Fruit fly (Drosophila melanogaster): ENCODE measurements around the gene usp.

The usp gene

DNA sequence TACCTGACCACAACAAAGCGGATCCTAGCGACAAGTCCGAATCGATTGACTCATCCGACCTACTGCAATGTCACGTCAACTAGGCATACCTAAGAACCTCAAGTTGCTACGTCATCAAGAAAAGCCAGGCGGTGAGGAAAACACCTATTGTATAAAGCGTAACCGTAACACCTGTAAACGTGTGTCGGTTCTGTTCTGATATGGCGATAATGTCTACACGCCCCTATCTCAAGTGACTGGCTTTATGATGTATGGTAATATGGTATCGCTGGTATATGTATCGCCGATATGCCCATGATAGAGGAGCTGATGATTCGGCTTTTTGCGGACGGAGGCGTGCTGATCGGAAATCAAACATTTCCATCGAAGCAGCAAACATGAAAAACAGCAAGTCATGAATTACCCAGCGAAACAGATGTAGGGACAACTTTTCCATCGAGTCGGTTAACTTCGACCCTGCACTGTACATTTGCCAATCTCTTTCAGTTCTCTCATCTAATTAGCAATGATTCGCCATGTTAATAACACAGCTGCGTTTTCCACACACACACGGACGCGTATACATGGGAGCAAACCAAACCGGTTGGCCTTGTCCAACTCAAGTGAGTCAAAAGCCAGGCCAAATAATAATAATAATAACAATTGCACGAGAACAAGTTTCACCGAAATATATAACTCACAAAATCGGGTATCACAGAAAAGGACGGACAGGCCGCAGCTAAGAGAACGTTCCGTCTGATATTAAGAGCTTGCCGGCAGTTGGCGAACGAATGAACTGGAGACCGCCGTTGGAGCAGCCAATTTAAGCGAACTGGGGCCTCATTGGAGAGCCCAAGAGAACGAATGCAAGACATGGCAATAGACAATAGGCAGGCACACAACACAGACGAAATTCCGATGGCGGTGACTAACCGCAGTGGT, 27.9 kb upstream of the usp start:
- TF ChIP-seq CG8478 (optimal IDR thresholded peaks at IDR 0.05) = no peak
- TF ChIP-seq CTCF (optimal IDR thresholded peaks at IDR 0.05) = no peak

DNA sequence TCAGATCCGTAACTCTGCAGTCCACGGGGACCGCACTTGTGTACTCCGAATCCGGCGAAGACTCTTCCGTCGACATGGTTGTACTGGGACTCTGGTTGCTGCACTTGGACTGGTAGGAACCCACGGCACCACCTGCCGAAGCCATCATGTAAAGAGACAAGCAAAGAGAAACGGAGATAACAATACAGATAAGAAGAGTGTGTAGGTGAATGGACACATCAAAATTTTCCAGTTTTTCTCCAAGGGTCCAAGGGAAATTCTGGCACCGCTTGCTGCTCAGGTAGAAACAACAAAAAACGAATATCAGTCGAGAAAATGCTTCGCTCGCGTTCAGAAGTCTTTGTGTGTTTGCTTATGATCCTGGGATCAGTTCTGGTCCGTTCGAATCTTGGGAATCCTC, 26.2 kb upstream of the usp start, which contains the start of gene CG4194:
CG4194 (plus strand) TSS at position 301 of the 400 bp plus-strand sequence.
- no peak for TF ChIP-seq CG8478 (optimal IDR thresholded peaks at IDR 0.05)
- no peak for TF ChIP-seq CTCF (optimal IDR thresholded peaks at IDR 0.05)

dm6 chrX:2066259-2066658, 24.1 kb upstream of the usp start, which contains the start of gene CG14054:
TSS of gene CG14054 (minus strand) at chrX:2066359.
- TF ChIP-seq CTCF (optimal IDR thresholded peaks at IDR 0.05) (no peak), CG8478 (optimal IDR thresholded peaks at IDR 0.05) (no peak)

DNA sequence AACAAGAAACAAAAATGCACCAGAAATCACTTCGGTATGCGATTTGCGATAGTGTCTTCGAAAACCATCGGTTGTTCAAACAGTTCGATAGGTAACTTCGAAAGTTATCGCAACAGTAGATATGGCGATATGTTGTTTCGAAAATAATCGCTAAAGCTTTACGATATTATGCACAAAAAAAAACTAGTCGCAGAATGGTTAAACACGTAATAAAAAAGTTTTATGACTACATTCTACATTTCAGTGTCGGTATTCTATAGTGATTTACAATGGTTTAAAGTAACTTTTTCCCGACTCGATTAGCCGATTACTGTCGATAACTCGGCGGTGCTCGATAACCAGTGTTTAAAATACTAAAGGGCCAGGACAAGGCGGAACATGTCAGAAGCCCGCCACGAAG, 23.0 kb upstream of the usp start, which contains the start of gene CG4281:
CG4281 (minus strand) TSS at position 70 of the 400 bp plus-strand sequence.
- no peak for TF ChIP-seq CTCF (optimal IDR thresholded peaks at IDR 0.05)
- no peak for TF ChIP-seq CG8478 (optimal IDR thresholded peaks at IDR 0.05)

DNA sequence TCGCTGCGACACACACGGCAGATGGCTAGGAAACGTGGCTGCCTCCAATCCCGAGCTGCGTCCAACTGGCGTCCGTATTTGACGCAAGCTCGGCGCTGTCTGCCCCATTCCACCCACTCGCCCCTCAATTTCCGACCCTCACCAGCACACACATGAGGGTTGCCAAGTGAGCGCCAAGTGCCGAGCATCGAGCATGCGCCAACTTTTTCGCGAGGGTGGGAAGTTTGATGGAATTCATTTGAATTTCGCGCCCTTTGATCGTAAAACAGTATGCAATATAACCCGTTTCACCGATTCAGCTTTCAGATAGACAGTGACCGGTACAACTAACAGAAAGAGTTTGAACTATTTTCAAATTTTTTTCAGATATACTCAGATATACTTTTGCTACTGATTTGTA, 19.7 kb upstream of the usp start, which contains the start of gene Sik2:
Sik2 (minus strand) TSS at position 67 of the 400 bp plus-strand sequence.
- TF ChIP-seq CTCF (optimal IDR thresholded peaks at IDR 0.05) = no peak
- no peak for TF ChIP-seq CG8478 (optimal IDR thresholded peaks at IDR 0.05)

DNA sequence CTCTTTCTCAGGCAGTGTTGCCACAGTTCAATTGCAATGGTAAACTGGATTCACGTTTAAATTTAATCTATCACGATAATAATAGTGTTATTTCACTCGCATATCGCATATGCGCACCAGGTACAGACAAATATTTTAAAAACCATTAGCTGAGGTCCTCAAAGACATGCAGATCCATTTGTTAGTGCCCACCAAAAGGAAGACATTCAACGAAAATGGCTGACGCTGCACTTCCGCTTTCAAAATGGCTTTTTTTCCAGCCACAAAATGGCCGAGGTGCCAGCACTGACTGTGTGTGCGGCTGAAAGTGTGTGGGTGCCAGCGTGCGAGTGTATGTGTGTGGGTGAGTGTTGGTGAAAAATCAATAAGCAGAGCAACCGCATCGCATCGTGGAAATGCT, 19.0 kb upstream of the usp start:
- TF ChIP-seq CTCF (optimal IDR thresholded peaks at IDR 0.05) = no peak
- TF ChIP-seq CG8478 (optimal IDR thresholded peaks at IDR 0.05) = no peak

- TF ChIP-seq CTCF (optimal IDR thresholded peaks at IDR 0.05) = no peak
- TF ChIP-seq CG8478 (optimal IDR thresholded peaks at IDR 0.05) = no peak
Measured at dm6 chrX:2050070-2050899, 8.2 kb upstream of the usp start, which contains the start of gene moody. TSS of gene moody (minus strand) at chrX:2050120.

- TF ChIP-seq CG8478 (optimal IDR thresholded peaks at IDR 0.05) (no peak), CTCF (optimal IDR thresholded peaks at IDR 0.05) (no peak)
Measured at dm6 chrX:2048778-2049686, 6.9 kb upstream of the usp start.

DNA sequence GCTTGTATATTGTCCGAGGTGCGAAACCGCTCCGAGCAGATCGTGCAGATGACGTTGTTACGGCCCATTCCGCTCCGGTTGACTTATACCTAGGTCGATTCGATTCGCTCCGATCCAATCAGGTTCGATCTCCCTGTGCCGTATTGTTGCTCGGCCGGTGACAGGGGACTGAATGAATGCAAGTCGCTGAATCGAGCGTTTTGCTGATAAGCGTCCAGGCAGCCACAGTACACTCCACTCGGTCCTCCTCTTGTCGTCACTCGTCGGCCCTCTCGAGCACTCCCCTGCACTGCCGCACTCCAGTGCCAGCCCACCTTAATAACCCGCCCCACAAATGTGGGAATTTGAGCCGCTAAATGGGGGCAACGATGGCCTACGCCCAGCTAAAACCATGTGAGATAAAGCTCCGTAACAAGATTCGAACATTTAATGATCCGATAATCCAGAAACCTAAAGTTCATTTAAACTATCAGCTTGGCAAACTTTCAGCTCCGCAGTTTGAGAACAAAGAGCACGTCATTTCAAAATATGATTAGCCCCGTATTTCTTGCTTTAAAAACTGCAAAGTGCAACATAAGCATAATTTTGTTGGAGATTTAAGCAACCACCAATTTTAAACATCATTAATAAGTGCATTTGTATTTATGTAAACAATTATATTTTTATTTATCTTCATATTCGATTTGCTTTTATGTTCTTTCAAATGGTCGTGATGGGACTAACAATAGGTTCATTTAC, 1.7 kb upstream of the usp start, which contains the start of gene CG4325:
CG4325 (minus strand) TSS at position 159 of the 738 bp plus-strand sequence.
- TF ChIP-seq CG8478 (optimal IDR thresholded peaks at IDR 0.05) (no peak), CTCF (optimal IDR thresholded peaks at IDR 0.05) (no peak)

DNA sequence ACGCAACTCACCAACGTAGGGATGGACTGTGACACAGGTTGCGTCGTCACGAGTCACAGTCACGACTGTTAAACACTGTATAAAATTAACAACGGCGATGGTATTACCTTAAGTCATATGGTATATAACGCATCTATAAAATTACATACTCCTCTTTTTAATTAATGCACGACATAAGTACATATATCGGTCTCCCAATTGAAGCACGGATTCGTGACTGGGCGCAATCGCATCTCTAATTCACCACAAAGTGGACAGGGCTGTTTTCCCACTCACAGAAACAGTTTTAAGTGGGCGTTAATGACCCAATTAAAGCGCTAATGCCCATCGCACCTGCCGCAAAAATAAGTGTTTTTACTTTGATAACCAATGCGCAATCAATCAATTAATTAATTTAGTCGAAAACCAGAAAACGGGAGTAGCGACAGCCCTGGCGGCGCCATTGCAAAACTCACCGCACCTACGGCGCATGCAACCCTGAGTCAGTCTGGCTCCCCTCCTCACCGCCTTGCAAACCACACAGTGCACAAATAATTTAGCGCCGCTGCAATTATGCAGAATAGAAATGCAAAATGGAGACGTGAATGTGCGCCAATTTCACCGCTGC, 696 bp downstream of the usp start, which contains the start of gene CG4313:
CG4313 (plus strand) TSS at position 557 of the 607 bp plus-strand sequence.
- peak in 1 of 2 experiments; percentile 26 for TF ChIP-seq CTCF (optimal IDR thresholded peaks at IDR 0.05)
- TF ChIP-seq CG8478 (optimal IDR thresholded peaks at IDR 0.05) = no peak

DNA sequence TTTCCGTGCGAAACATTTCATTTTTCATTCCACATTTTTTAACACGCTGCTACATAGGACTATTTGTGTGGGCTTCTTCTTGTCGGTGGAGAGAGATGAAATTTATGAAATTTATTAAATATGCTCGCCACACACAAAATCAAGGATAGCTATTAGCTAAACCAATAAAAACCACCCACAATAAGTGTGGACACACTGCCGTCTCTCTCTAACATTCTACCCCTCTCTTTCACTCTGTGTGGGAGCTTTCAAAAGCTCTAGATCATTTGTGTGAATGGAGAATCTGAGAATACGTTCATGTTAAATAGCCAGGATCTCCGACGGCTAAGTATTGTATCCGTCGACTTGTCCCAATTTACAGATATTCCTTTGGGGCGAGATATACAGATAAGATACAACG, 4.5 kb downstream of the usp start:
- TF ChIP-seq CG8478 (optimal IDR thresholded peaks at IDR 0.05) (no peak), CTCF (optimal IDR thresholded peaks at IDR 0.05) (no peak)

DNA sequence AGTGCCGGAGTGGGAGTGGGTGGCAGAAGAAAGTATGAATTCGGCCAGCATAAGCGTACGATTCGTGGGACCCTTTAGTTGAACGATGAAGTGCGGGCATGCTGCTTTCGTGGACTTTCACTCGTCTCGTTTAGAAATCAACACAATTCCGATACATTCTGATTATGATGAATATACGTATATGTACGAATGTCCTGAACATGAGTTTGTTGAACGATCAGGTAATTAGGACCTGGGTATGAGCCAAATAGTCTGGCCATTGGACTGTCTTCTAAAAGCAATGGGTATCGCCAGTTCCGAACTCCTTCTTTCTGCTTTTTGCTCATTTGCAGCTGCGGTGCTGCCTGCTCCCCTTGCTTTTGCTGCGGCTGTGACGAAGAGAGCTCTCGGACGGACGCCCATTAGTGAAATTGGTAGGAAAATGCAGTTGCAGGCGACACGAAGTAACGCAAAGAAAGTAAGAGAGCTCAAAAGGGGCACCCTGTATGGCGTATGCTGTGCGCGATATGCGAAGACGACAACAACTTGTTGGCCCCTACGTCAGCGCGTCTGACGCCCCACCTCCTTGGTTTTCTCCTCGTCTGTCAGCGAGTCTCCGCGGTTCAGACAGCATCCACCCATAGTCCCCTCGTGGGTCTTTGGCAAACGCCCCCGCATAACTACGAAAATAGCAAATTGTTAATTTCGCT, 5.2 kb downstream of the usp start:
- no peak for TF ChIP-seq CG8478 (optimal IDR thresholded peaks at IDR 0.05)
- no peak for TF ChIP-seq CTCF (optimal IDR thresholded peaks at IDR 0.05)

All from S2 (cell line).